Worm (Caenorhabditis elegans) whole organism, L3 larva: Measurements from ENCODE around the gene sws-1.

Experiments used
- ZK546.5 ChIP-seq: sonication (generic microtip); optimal IDR thresholded peaks from 2 replicates; lab custom pipeline; 2017; ENCODE audit warnings: missing biosample characterization, missing genetic modification characterization
- aly-2 ChIP-seq: fragments of 150-350 bp; optimal IDR thresholded peaks from 2 replicates; lab custom pipeline; 2014; ENCODE audit warnings: missing biosample characterization, missing genetic modification characterization
- ama-1 ChIP-seq: fragments of 150-350 bp; optimal IDR thresholded peaks from 2 replicates; lab custom pipeline; 2018
- ceh-28 ChIP-seq: fragments of 150-350 bp; optimal IDR thresholded peaks from 2 replicates; lab custom pipeline; 2014; ENCODE audit warnings: missing biosample characterization, missing genetic modification reagents, missing genetic modification characterization
- daf-12 ChIP-seq: fragments of 150-350 bp; optimal IDR thresholded peaks from 2 replicates; lab custom pipeline; 2014; ENCODE audit warnings: missing biosample characterization, missing genetic modification reagents, missing genetic modification characterization
- elt-1 ChIP-seq: fragments of 150-350 bp; optimal IDR thresholded peaks from 2 replicates; lab custom pipeline; 2014; ENCODE audit warnings: missing biosample characterization, missing genetic modification characterization
- elt-2 ChIP-seq: sonication (generic microtip); optimal IDR thresholded peaks from 2 replicates; lab custom pipeline; 2016; ENCODE audit warnings: missing genetic modification reagents, mild to moderate bottlenecking, missing genetic modification characterization, missing compliant biosample characterization
- elt-3 ChIP-seq, 3 experiments: fragments of 150-350 bp in 1 of 3; sonication (generic microtip) in 2 of 3; optimal IDR thresholded peaks; 2 replicates in 2 of 3; 4 replicates in 1 of 3; lab custom pipeline; 2014 to 2017; ENCODE audit warnings: missing biosample characterization in 3 of 3, missing genetic modification characterization in 3 of 3
- eor-1 ChIP-seq, 2 experiments: fragments of 150-350 bp; optimal IDR thresholded peaks; 2 replicates each; lab custom pipeline; 2014 to 2018; ENCODE audit warnings: missing biosample characterization in 2 of 2, missing genetic modification characterization in 2 of 2
- fkh-10 ChIP-seq: sonication (generic microtip); optimal IDR thresholded peaks from 2 replicates; lab custom pipeline; 2017; ENCODE audit warnings: missing biosample characterization, missing genetic modification reagents, missing genetic modification characterization
- fos-1 ChIP-seq: fragments of 150-350 bp; optimal IDR thresholded peaks from 2 replicates; lab custom pipeline; 2014; ENCODE audit warnings: missing biosample characterization, missing genetic modification characterization
- hmg-11 ChIP-seq: sonication (generic microtip); optimal IDR thresholded peaks from 2 replicates; lab custom pipeline; 2016; ENCODE audit warnings: missing genetic modification characterization, missing compliant biosample characterization
- lin-15B ChIP-seq: fragments of 150-350 bp; optimal IDR thresholded peaks from 2 replicates; lab custom pipeline; 2014; ENCODE audit warnings: missing biosample characterization, missing genetic modification characterization
- lsy-12 ChIP-seq: sonication (generic microtip); optimal IDR thresholded peaks from 2 replicates; lab custom pipeline; 2016; ENCODE audit warnings: mild to moderate bottlenecking, missing genetic modification characterization, missing compliant biosample characterization
- mml-1 ChIP-seq: fragments of 150-350 bp; sonication (generic microtip); optimal IDR thresholded peaks from 3 replicates; lab custom pipeline; 2014; ENCODE audit warnings: missing biosample characterization, missing genetic modification characterization
- nfya-1 ChIP-seq: sonication (generic microtip); optimal IDR thresholded peaks from 2 replicates; lab custom pipeline; 2017; ENCODE audit warnings: missing genetic modification characterization, mild to moderate bottlenecking, missing compliant biosample characterization, antibody characterized with exemption, moderate library complexity; ENCODE audit not compliant: insufficient read depth
- nhr-11 ChIP-seq: fragments of 150-350 bp; optimal IDR thresholded peaks from 2 replicates; lab custom pipeline; 2014; ENCODE audit warnings: missing biosample characterization, missing genetic modification characterization
- nhr-12 ChIP-seq: fragments of 150-350 bp; optimal IDR thresholded peaks from 2 replicates; lab custom pipeline; 2014; ENCODE audit warnings: missing biosample characterization, missing genetic modification characterization
- nhr-23 ChIP-seq: fragments of 150-350 bp; optimal IDR thresholded peaks from 2 replicates; lab custom pipeline; 2014; ENCODE audit warnings: missing biosample characterization, missing genetic modification reagents, missing genetic modification characterization
- nhr-25 ChIP-seq: sonication (generic microtip); optimal IDR thresholded peaks from 2 replicates; lab custom pipeline; 2017; ENCODE audit warnings: missing biosample characterization, missing genetic modification characterization
- nhr-28 ChIP-seq: fragments of 150-350 bp; optimal IDR thresholded peaks from 2 replicates; lab custom pipeline; 2014; ENCODE audit warnings: missing biosample characterization, missing genetic modification characterization
- nhr-43 ChIP-seq: sonication (generic microtip); optimal IDR thresholded peaks from 2 replicates; lab custom pipeline; 2016; ENCODE audit warnings: mild to moderate bottlenecking, missing genetic modification characterization, missing compliant biosample characterization; ENCODE audit not compliant: poor library complexity, severe bottlenecking
- nhr-67 ChIP-seq: fragments of 150-350 bp; optimal IDR thresholded peaks from 2 replicates; lab custom pipeline; 2014; ENCODE audit warnings: missing biosample characterization, missing genetic modification characterization
- nhr-77 ChIP-seq: fragments of 150-350 bp; optimal IDR thresholded peaks from 2 replicates; lab custom pipeline; 2014; ENCODE audit warnings: missing biosample characterization, missing genetic modification characterization
- pha-4 ChIP-seq: fragments of 150-350 bp; optimal IDR thresholded peaks from 2 replicates; lab custom pipeline; 2014; ENCODE audit warnings: missing biosample characterization, missing genetic modification reagents, missing genetic modification characterization
- pqm-1 ChIP-seq: fragments of 150-350 bp; optimal IDR thresholded peaks from 2 replicates; lab custom pipeline; 2017; ENCODE audit warnings: missing biosample characterization, missing genetic modification characterization, inconsistent platforms
- sea-2 ChIP-seq: fragments of 150-350 bp; sonication (generic microtip); optimal IDR thresholded peaks from 4 replicates; lab custom pipeline; 2014; ENCODE audit warnings: missing biosample characterization, missing genetic modification reagents, missing genetic modification characterization
- skn-1 ChIP-seq: fragments of 150-350 bp; optimal IDR thresholded peaks from 2 replicates; lab custom pipeline; 2014; ENCODE audit warnings: missing biosample characterization, missing genetic modification characterization
- snpc-4 ChIP-seq: fragments of 150-350 bp; optimal IDR thresholded peaks from 2 replicates; lab custom pipeline; 2014; ENCODE audit warnings: missing biosample characterization, missing genetic modification characterization
- tbx-2 ChIP-seq: sonication (generic microtip); optimal IDR thresholded peaks from 2 replicates; lab custom pipeline; 2016; ENCODE audit warnings: mild to moderate bottlenecking, missing genetic modification characterization, missing compliant biosample characterization
- unc-39 ChIP-seq: sonication (generic microtip); optimal IDR thresholded peaks from 4 replicates; lab custom pipeline; 2017; ENCODE audit warnings: missing biosample characterization, missing genetic modification characterization
- unc-62 ChIP-seq: fragments of 150-350 bp; sonication (generic microtip); optimal IDR thresholded peaks from 4 replicates; lab custom pipeline; 2014; ENCODE audit warnings: missing biosample characterization, missing genetic modification reagents, missing genetic modification characterization
- ztf-4 ChIP-seq: fragments of 150-350 bp; optimal IDR thresholded peaks from 2 replicates; lab custom pipeline; 2014; ENCODE audit warnings: missing biosample characterization, missing genetic modification characterization

sws-1 gene

DNA sequence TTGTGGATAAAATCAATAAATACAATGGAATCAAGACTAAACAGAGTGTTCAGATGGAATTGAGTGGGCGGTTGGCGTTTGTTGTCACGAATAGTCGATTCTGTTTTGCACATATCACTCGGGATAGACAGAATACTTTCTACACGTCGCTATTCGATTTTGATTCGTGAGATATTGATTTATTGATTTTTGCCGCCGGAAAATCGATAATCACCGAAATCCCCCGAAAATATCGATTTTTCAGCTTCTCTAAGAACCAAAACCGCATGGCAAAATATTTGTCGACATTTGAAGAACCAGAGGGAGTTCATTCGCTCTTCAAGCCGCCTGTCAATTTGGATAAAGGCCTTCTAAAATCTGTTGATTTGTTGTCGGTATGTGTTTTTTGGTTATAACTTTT, 29.1 kb upstream of the sws-1 start:
- TF ChIP-seq ceh-28 (tag; lab: Kevin White, UChicago), result peak; percentile 92
- no peak for TF ChIP-seq nhr-12

DNA sequence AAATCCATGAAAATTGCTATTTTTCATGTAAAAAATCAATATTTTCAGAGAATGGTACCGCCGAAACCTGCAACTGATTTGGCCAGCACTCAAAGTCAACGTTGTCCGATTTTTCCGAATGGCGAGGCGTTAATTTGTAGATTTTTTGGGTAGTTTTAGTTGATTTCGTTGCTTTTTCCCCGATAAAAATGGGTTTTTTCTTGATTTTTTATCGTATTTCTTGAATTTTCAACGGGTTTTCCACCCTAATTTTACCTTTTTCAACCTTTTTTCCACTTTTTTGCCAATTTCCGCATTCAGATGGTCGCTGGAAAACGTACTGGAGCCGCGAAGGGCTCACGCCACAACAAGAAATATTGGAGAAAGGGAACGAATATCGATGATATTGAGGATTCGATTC, 20.4 kb upstream of the sws-1 start, which contains the start of gene Y39B6A.33:
Gene Y39B6A.33 (plus strand): TSS at position 301 of the 400 bp plus-strand sequence.
- TF ChIP-seq fkh-10 (GFP tag; lab: Kevin White, UChicago), result no peak
- TF ChIP-seq snpc-4 (tag; lab: Kevin White, UChicago), result no peak
- TF ChIP-seq pha-4 (tag; lab: Kevin White, UChicago), result no peak
- no peak for TF ChIP-seq nhr-23 (tag; lab: Kevin White, UChicago)
- no peak for TF ChIP-seq nhr-67
- no peak for TF ChIP-seq nhr-28 (tag; lab: Kevin White, UChicago)
- no peak for TF ChIP-seq elt-2 (tag; lab: Kevin White, UChicago)
- TF ChIP-seq pqm-1 (tag; lab: Kevin White, UChicago), result no peak
- TF ChIP-seq nhr-43 (tag; lab: Kevin White, UChicago), result no peak
- no peak for TF ChIP-seq nhr-11 (tag; lab: Kevin White, UChicago)
- no peak for TF ChIP-seq sea-2 (GFP tag; lab: Kevin White, UChicago)
- TF ChIP-seq unc-39, result no peak
- no peak for TF ChIP-seq nhr-77 (tag; lab: Kevin White, UChicago)
- no peak for TF ChIP-seq eor-1 (tag; optimal IDR thresholded peaks at IDR 0.05; lab: Kevin White, UChicago)
- TF ChIP-seq ztf-4, result no peak
- TF ChIP-seq elt-3 (tag; optimal IDR thresholded peaks at IDR 0.05; lab: Kevin White, UChicago), result no peak
- TF ChIP-seq mml-1 (tag; lab: Kevin White, UChicago), result no peak
- TF ChIP-seq aly-2 (tag; lab: Kevin White, UChicago), result no peak
- TF ChIP-seq elt-1 (tag; lab: Kevin White, UChicago), result no peak
- TF ChIP-seq ama-1 (lab: Kevin White, UChicago), result no peak

DNA sequence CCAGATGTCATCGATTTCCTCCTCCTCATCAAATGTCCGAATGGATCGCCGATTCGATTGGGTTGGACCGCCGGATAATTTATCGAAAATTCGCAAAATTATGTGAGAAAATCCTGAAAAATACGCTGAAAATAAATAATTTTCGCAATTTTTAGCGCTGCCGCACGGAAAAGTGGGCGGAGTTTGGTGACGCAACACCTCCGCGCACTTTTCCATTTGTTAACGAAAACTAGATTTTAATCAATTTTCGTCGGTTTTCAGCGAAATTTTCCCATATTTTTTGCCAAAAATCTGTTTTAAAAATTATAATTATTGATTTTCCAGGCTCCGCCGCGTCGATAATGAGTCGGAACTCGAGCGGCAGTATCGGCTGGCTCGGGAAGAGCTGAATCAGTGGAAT, 19.7 kb upstream of the sws-1 start, which contains the start of gene Y39B6A.34:
Gene Y39B6A.34 (plus strand): TSS at position 3 of the 400 bp plus-strand sequence.
- TF ChIP-seq lin-15B (tag; lab: Kevin White, UChicago), result peak; percentile 10
- peak; percentile 46 for TF ChIP-seq pha-4 (tag; lab: Kevin White, UChicago)
- peak; percentile 50 for TF ChIP-seq hmg-11 (tag; lab: Kevin White, UChicago)
- TF ChIP-seq daf-12 (tag; lab: Kevin White, UChicago), result no peak
- peak; percentile 39 for TF ChIP-seq ama-1 (lab: Kevin White, UChicago)
- TF ChIP-seq fos-1 (tag; lab: Kevin White, UChicago), result no peak
- TF ChIP-seq ztf-4, result no peak
- TF ChIP-seq elt-1 (tag; lab: Kevin White, UChicago), result no peak

DNA sequence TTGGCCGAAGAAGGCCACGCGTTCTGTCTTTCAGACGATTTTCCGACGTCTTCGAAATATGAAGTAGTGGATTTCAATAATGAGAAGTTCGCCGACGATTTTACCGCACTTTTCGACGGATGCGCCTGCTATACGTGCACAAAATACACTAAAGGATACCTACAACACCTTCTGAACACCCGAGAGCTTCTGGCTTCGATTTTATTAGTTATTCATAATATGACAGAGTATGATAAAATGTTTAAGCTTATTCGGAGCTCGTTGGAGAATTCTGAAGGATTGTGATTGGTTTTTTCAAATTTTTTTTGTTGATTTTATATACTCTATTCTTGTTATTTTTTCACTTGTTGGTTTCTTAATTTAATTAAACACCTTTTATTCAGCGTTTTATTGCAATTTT, 19.3 kb upstream of the sws-1 start:
- TF ChIP-seq pha-4 (tag; lab: Kevin White, UChicago), result no peak
- no peak for TF ChIP-seq nhr-23 (tag; lab: Kevin White, UChicago)
- TF ChIP-seq skn-1 (tag; lab: Kevin White, UChicago), result no peak

DNA sequence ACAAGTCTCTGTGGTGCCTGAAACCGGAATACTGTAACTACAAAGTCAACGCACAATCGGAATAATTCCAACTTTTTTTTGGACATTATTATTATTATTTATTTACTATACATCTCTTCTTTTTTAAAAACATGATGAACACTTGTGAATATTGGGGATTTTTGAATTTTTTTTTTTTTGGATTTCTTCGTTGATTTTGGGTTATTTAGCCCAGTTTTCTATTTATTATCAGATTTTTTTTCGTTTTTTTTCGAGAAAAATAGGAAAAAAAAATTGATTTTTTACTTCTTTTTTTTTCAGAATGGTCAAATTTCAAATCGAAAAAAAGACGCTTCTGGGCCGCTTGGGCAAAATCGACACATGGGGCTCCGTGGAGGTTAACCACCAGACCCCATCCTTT, 16.8 kb upstream of the sws-1 start, which contains the start of gene tgt-2:
Gene tgt-2 (plus strand): TSS at position 301 of the 400 bp plus-strand sequence.
- TF ChIP-seq pqm-1 (tag; lab: Kevin White, UChicago) (no peak), lsy-12 (tag; lab: Kevin White, UChicago) (no peak), nhr-25 (tag; lab: Kevin White, UChicago) (no peak), aly-2 (tag; lab: Kevin White, UChicago) (no peak), ZK546.5 (no peak), nfya-1 (tag; lab: Kevin White, UChicago) (no peak), tbx-2 (tag; lab: Kevin White, UChicago) (no peak), lin-15B (tag; lab: Kevin White, UChicago) (no peak), fos-1 (tag; lab: Kevin White, UChicago) (no peak), unc-62 (no peak), nhr-11 (tag; lab: Kevin White, UChicago) (no peak), skn-1 (tag; lab: Kevin White, UChicago) (no peak), nhr-12 (no peak)
